Fruit fly (Drosophila melanogaster) whole organism, embryonic: ENCODE results near the gene CG34057.
A peak's percentile ranks its signal among the peaks of the same experiment; 100 is the strongest.

Experiments used
- Bdp1 ChIP-seq: fragments of 200-800 bp; sonication (Bioruptor generic); optimal IDR thresholded peaks from 3 replicates; lab custom pipeline; 2016; ENCODE audit warnings: missing biosample characterization, missing genetic modification characterization
- Bgb ChIP-seq: fragments of 200-800 bp; sonication (Bioruptor generic); IDR thresholded peaks from 2 replicates; pipeline ENCODE4 v1.3.6; 2022; ENCODE audit warnings: missing biosample characterization, missing genetic modification characterization; ENCODE audit not compliant: partially characterized antibody
- BtbVII ChIP-seq: fragments of 200-800 bp; sonication (Bioruptor generic); optimal IDR thresholded peaks from 3 replicates; lab custom pipeline; 2017; ENCODE audit warnings: missing biosample characterization, mild to moderate bottlenecking, missing genetic modification characterization
- CG11093 ChIP-seq: fragments of 200-800 bp; sonication (Bioruptor generic); IDR thresholded peaks from 3 replicates; pipeline ENCODE4 v1.3.6; 2022; ENCODE audit warnings: missing biosample characterization, missing genetic modification characterization
- CG14441 ChIP-seq: fragments of 200-800 bp; sonication (Bioruptor generic); IDR thresholded peaks from 2 replicates; pipeline ENCODE4 v1.3.6; 2022; ENCODE audit warnings: missing biosample characterization, missing genetic modification characterization
- CG14710 ChIP-seq: fragments of 200-800 bp; sonication (Bioruptor generic); optimal IDR thresholded peaks from 3 replicates; lab custom pipeline; 2019; ENCODE audit warnings: missing biosample characterization, mild to moderate bottlenecking, missing genetic modification characterization, moderate library complexity
- CG14860 ChIP-seq: fragments of 200-800 bp; sonication (Bioruptor generic); IDR thresholded peaks from 3 replicates; pipeline ENCODE4 v1.3.6; 2022; ENCODE audit warnings: missing biosample characterization, missing genetic modification characterization; ENCODE audit not compliant: partially characterized antibody
- CG15073 ChIP-seq: fragments of 200-800 bp; sonication (Bioruptor generic); optimal IDR thresholded peaks from 2 replicates; lab custom pipeline; 2016; ENCODE audit warnings: missing biosample characterization, missing genetic modification characterization
- CG17361 ChIP-seq: fragments of 200-800 bp; sonication (Bioruptor generic); IDR thresholded peaks from 3 replicates; pipeline ENCODE4 v1.3.6; 2022; ENCODE audit warnings: missing biosample characterization, missing genetic modification characterization
- CG17802 ChIP-seq: fragments of 200-800 bp; sonication (Bioruptor generic); optimal IDR thresholded peaks from 2 replicates; lab custom pipeline; 2018; ENCODE audit warnings: missing biosample characterization, mild to moderate bottlenecking, missing genetic modification characterization, moderate library complexity
- CG2202 ChIP-seq: fragments of 200-800 bp; sonication (Bioruptor generic); optimal IDR thresholded peaks from 2 replicates; lab custom pipeline; 2018; ENCODE audit warnings: missing biosample characterization, mild to moderate bottlenecking, missing genetic modification characterization
- CG2678 ChIP-seq: fragments of 200-800 bp; sonication (Bioruptor generic); optimal IDR thresholded peaks from 3 replicates; lab custom pipeline; 2019; ENCODE audit warnings: missing biosample characterization, mild to moderate bottlenecking, missing genetic modification characterization, moderate library complexity
- CG30403 ChIP-seq: fragments of 200-800 bp; sonication (Bioruptor generic); optimal IDR thresholded peaks from 3 replicates; lab custom pipeline; 2016; ENCODE audit warnings: missing biosample characterization, missing genetic modification characterization
- CG32772 ChIP-seq: fragments of 200-800 bp; sonication (Bioruptor generic); IDR thresholded peaks from 2 replicates; pipeline ENCODE4 v1.3.6; 2022; ENCODE audit warnings: missing biosample characterization, missing genetic modification characterization
- CG3838 ChIP-seq: fragments of 200-800 bp; sonication (Bioruptor generic); optimal IDR thresholded peaks from 3 replicates; lab custom pipeline; 2016; ENCODE audit warnings: missing biosample characterization, missing genetic modification characterization
- CG7786 ChIP-seq: fragments of 200-800 bp; sonication (Bioruptor generic); optimal IDR thresholded peaks from 2 replicates; lab custom pipeline; 2016; ENCODE audit warnings: missing biosample characterization, missing genetic modification characterization
- CG7963 ChIP-seq: fragments of 200-800 bp; sonication (Bioruptor generic); IDR thresholded peaks from 3 replicates; pipeline ENCODE4 v1.3.6; 2022; ENCODE audit warnings: missing biosample characterization, missing genetic modification characterization; ENCODE audit not compliant: partially characterized antibody
- CG8089 ChIP-seq: fragments of 200-800 bp; sonication (Bioruptor generic); optimal IDR thresholded peaks from 3 replicates; lab custom pipeline; 2016; ENCODE audit warnings: missing biosample characterization, missing genetic modification characterization
- CG8478 ChIP-seq: fragments of >200 bp; optimal IDR thresholded peaks from 2 replicates; lab custom pipeline; 2018
- CG9437 ChIP-seq: fragments of 200-800 bp; sonication (Bioruptor generic); optimal IDR thresholded peaks from 2 replicates; lab custom pipeline; 2018; ENCODE audit warnings: missing biosample characterization, mild to moderate bottlenecking, missing genetic modification characterization
- Dp ChIP-seq: fragments of 200-800 bp; sonication (Bioruptor generic); optimal IDR thresholded peaks from 2 replicates; lab custom pipeline; 2018; ENCODE audit warnings: missing biosample characterization, mild to moderate bottlenecking, missing genetic modification characterization, moderate library complexity
- Ets97D ChIP-seq: fragments of 200-800 bp; sonication (Bioruptor generic); optimal IDR thresholded peaks from 3 replicates; lab custom pipeline; 2016; ENCODE audit warnings: missing biosample characterization, missing genetic modification characterization
- Gug ChIP-seq: fragments of 200-800 bp; sonication (Bioruptor generic); IDR thresholded peaks from 4 replicates; pipeline ENCODE4 v1.3.6; 2022; ENCODE audit warnings: missing biosample characterization, missing genetic modification characterization
- Hmr ChIP-seq: fragments of 200-800 bp; sonication (Bioruptor generic); optimal IDR thresholded peaks from 3 replicates; lab custom pipeline; 2017; ENCODE audit warnings: mild to moderate bottlenecking, missing biosample characterization, missing genetic modification reagents, missing genetic modification characterization
- Hr78 ChIP-seq, 2 experiments: fragments of 200-800 bp in 1 of 2; fragments of >200 bp in 1 of 2; sonication (Bioruptor generic) in 1 of 2; optimal IDR thresholded peaks; 2 replicates each; lab custom pipeline; 2017 to 2019; ENCODE audit warnings: missing biosample characterization in 2 of 2, missing genetic modification characterization in 2 of 2, mild to moderate bottlenecking in 1 of 2, moderate library complexity in 1 of 2
- Kr ChIP-seq: fragments of 200-800 bp; sonication (Bioruptor generic); optimal IDR thresholded peaks from 2 replicates; lab custom pipeline; 2017; ENCODE audit warnings: missing biosample characterization, mild to moderate bottlenecking, missing genetic modification characterization
- Lhr ChIP-seq: fragments of 200-800 bp; sonication (Bioruptor generic); optimal IDR thresholded peaks from 3 replicates; lab custom pipeline; 2017; ENCODE audit warnings: mild to moderate bottlenecking, missing biosample characterization, missing genetic modification reagents, missing genetic modification characterization
- Lim3 ChIP-seq: fragments of 200-800 bp; sonication (Bioruptor generic); IDR thresholded peaks from 2 replicates; pipeline ENCODE4 v1.3.6; 2022; ENCODE audit warnings: missing biosample characterization, missing genetic modification characterization
- MTF-1 ChIP-seq: fragments of 200-800 bp; sonication (Bioruptor generic); optimal IDR thresholded peaks from 2 replicates; lab custom pipeline; 2018; ENCODE audit warnings: missing biosample characterization, mild to moderate bottlenecking, missing genetic modification characterization, borderline replicate concordance
- Nf-YA ChIP-seq: fragments of 200-800 bp; sonication (Bioruptor generic); IDR thresholded peaks from 2 replicates; pipeline ENCODE4 v1.3.6; 2022; ENCODE audit warnings: missing biosample characterization, missing genetic modification characterization
- Poxn ChIP-seq: fragments of 200-800 bp; sonication (Bioruptor generic); IDR thresholded peaks from 2 replicates; pipeline ENCODE4 v1.3.6; 2022; ENCODE audit warnings: missing biosample characterization, missing genetic modification characterization
- Side ChIP-seq: fragments of 200-800 bp; sonication (Bioruptor generic); optimal IDR thresholded peaks from 2 replicates; lab custom pipeline; 2016; ENCODE audit warnings: missing biosample characterization, missing genetic modification characterization
- Sin3A ChIP-seq: fragments of >200 bp; optimal IDR thresholded peaks from 2 replicates; lab custom pipeline; 2018
- TFAM ChIP-seq: fragments of 200-800 bp; sonication (Bioruptor generic); optimal IDR thresholded peaks from 2 replicates; lab custom pipeline; 2017; ENCODE audit warnings: missing biosample characterization, missing genetic modification characterization, inconsistent platforms
- bigmax ChIP-seq: fragments of 200-800 bp; sonication (Bioruptor generic); optimal IDR thresholded peaks from 2 replicates; lab custom pipeline; 2018; ENCODE audit warnings: missing biosample characterization, mild to moderate bottlenecking, missing genetic modification characterization
- bsh ChIP-seq, 2 experiments: fragments of 200-800 bp; sonication (Bioruptor generic); optimal IDR thresholded peaks; 2 replicates each; lab custom pipeline; 2017 to 2018; ENCODE audit warnings: mild to moderate bottlenecking in 2 of 2, missing biosample characterization in 2 of 2, missing genetic modification characterization in 2 of 2, moderate library complexity in 1 of 2
- cato ChIP-seq: fragments of 200-800 bp; sonication (Bioruptor generic); optimal IDR thresholded peaks from 2 replicates; lab custom pipeline; 2016; ENCODE audit warnings: missing biosample characterization, missing genetic modification characterization, borderline replicate concordance
- dati ChIP-seq: fragments of 200-800 bp; sonication (Bioruptor generic); IDR thresholded peaks from 2 replicates; pipeline ENCODE4 v1.3.6; 2022; ENCODE audit warnings: missing biosample characterization, missing genetic modification characterization
- gsb ChIP-seq: fragments of 200-800 bp; sonication (Bioruptor generic); IDR thresholded peaks from 2 replicates; pipeline ENCODE4 v1.3.6; 2022; ENCODE audit warnings: missing biosample characterization, missing genetic modification characterization
- ham ChIP-seq: fragments of 200-800 bp; sonication (Bioruptor generic); IDR thresholded peaks from 2 replicates; pipeline ENCODE4 v1.3.6; 2022; ENCODE audit warnings: missing biosample characterization, missing genetic modification characterization
- jing ChIP-seq: fragments of 200-800 bp; sonication (Bioruptor generic); optimal IDR thresholded peaks from 2 replicates; lab custom pipeline; 2018; ENCODE audit warnings: missing biosample characterization, mild to moderate bottlenecking, missing genetic modification characterization
- jumu ChIP-seq: fragments of 200-800 bp; sonication (Bioruptor generic); optimal IDR thresholded peaks from 3 replicates; lab custom pipeline; 2016; ENCODE audit warnings: missing biosample characterization, missing genetic modification characterization
- lmd ChIP-seq: fragments of 200-800 bp; sonication (Bioruptor generic); IDR thresholded peaks from 2 replicates; pipeline ENCODE4 v1.3.6; 2022; ENCODE audit warnings: missing biosample characterization, missing genetic modification characterization
- p53 ChIP-seq: fragments of 200-800 bp; sonication (Bioruptor generic); optimal IDR thresholded peaks from 2 replicates; lab custom pipeline; 2016; ENCODE audit warnings: missing biosample characterization, missing genetic modification characterization
- peb ChIP-seq: fragments of 200-800 bp; sonication (Bioruptor generic); IDR thresholded peaks from 2 replicates; pipeline ENCODE4 v1.3.6; 2022; ENCODE audit warnings: missing biosample characterization, missing genetic modification characterization
- pfk ChIP-seq: fragments of 200-800 bp; sonication (Bioruptor generic); optimal IDR thresholded peaks from 2 replicates; lab custom pipeline; 2018; ENCODE audit warnings: missing biosample characterization, mild to moderate bottlenecking, missing genetic modification characterization, moderate library complexity
- slou ChIP-seq: fragments of 200-800 bp; sonication (Bioruptor generic); optimal IDR thresholded peaks from 3 replicates; lab custom pipeline; 2016; ENCODE audit warnings: missing biosample characterization, missing genetic modification characterization
- tgo ChIP-seq: fragments of 200-800 bp; sonication (Bioruptor generic); IDR thresholded peaks from 3 replicates; pipeline ENCODE4 v1.3.6; 2022; ENCODE audit warnings: missing biosample characterization, missing genetic modification characterization
- tna ChIP-seq: fragments of 200-800 bp; sonication (Bioruptor generic); IDR thresholded peaks from 2 replicates; pipeline ENCODE4 v1.3.6; 2022; ENCODE audit warnings: missing biosample characterization, missing genetic modification characterization; ENCODE audit not compliant: partially characterized antibody

CG34057 gene

DNA sequence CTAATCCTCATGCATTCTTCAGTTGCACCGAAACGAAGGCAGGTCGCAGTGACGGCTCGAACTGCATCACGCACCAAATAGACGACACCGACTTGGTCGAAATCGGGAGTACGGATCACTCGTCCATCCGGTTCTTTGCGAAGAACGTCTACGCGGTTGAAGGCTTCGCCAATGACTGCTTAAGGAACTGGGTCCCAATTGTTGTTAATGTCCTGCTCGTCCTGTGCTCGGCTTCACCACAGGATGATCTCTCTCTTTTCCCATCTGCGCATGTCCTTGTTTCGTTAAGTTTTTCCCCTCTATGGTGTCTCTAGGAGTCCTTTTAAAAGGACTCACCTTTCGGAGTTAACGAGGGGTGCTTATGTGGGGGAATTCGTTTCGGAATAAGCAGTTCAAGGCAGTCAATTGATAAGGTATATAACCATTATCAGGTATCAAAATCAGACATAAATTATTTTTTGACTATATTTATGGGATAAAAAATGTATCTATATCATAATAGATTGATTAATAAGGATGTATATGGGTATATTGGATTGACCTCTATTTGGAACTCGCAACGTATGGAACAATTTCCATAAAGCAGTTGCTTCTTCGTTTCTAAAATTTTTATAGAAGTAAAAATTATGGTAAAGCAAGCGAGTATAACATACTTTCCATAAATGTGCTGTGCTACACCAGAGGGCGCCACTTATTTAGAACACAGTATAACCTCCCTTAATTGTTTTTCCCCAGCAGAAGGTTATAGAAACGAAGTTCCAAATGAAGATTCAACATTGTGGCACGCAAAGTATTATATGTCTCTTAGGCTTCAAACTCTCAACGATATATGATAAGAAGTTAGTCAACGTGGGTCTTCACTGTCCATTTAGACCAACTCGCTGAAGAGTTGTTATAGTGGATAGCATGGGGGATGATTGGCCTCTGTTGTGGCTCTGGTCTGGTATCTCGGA lies 39.8 kb upstream of the CG34057 start, which contains the start of gene dpr20 (continued):
- peak; percentile 74 for TF ChIP-seq BtbVII (GFP tag; lab: Kevin White, UChicago)
- no peak for TF ChIP-seq p53 (GFP tag; lab: Kevin White, UChicago)
- TF ChIP-seq dati (GFP tag; lab: Robert Waterston, UW) = peak; percentile 71
- no peak for TF ChIP-seq CG14860 (GFP tag; lab: Robert Waterston, UW)
- peak; percentile 69 for TF ChIP-seq CG7786
- TF ChIP-seq CG7963 (GFP tag; lab: Robert Waterston, UW) = no peak
- TF ChIP-seq Bgb = no peak
- no peak for TF ChIP-seq CG8478 (lab: Kevin White, UChicago)
- TF ChIP-seq CG9437 (GFP tag; lab: Kevin White, UChicago) = peak; percentile 32
- TF ChIP-seq bsh (GFP tag; optimal IDR thresholded peaks at IDR 0.05; lab: Kevin White, UChicago) = peak; percentile 8 to 74
- TF ChIP-seq Hmr (GFP tag; lab: Kevin White, UChicago) = peak; percentile 74
- TF ChIP-seq CG8089 (GFP tag; lab: Kevin White, UChicago) = peak; percentile 7
- TF ChIP-seq peb (GFP tag; lab: Robert Waterston, UW) = peak; percentile 80
- no peak for TF ChIP-seq Sin3A
- peak; percentile 3 for TF ChIP-seq Lhr
- no peak for TF ChIP-seq TFAM (GFP tag; lab: Kevin White, UChicago)
- TF ChIP-seq CG14441 = peak; percentile 87
- TF ChIP-seq CG17361 (GFP tag; lab: Robert Waterston, UW) = peak; percentile 55; the same call in 1 of the 3 replicates
- peak; percentile 39 for TF ChIP-seq CG17802
- peak; percentile 65 for TF ChIP-seq CG30403 (GFP tag; lab: Kevin White, UChicago)
- TF ChIP-seq CG14710 = peak; percentile 19
- TF ChIP-seq Gug (GFP tag; lab: Robert Waterston, UW) = peak; percentile 93
- TF ChIP-seq CG15073 = no peak
- TF ChIP-seq Ets97D (GFP tag; lab: Kevin White, UChicago) = peak; percentile 35
- TF ChIP-seq Nf-YA (GFP tag; lab: Robert Waterston, UW) = peak; percentile 63; the same call in 1 of the 2 replicates
- peak; percentile 45 for TF ChIP-seq Bdp1 (GFP tag; lab: Kevin White, UChicago)
- TF ChIP-seq Lim3 = no peak
- peak; percentile 86 for TF ChIP-seq CG32772
- no peak for TF ChIP-seq cato (GFP tag; lab: Kevin White, UChicago)
- TF ChIP-seq lmd (GFP tag; lab: Robert Waterston, UW) = peak; percentile 91
- no peak for TF ChIP-seq Kr (GFP tag; lab: Kevin White, UChicago)
- TF ChIP-seq jumu (GFP tag; lab: Kevin White, UChicago) = peak; percentile 64
- TF ChIP-seq Poxn (GFP tag; lab: Robert Waterston, UW) = peak; percentile 70
- peak; percentile 87 for TF ChIP-seq tgo (GFP tag; lab: Robert Waterston, UW)
- TF ChIP-seq jing (GFP tag; lab: Kevin White, UChicago) = peak; percentile 26
- no peak for TF ChIP-seq CG3838 (GFP tag; lab: Kevin White, UChicago)
- peak; percentile 10 for TF ChIP-seq CG2202 (tag; lab: Kevin White, UChicago)
- peak; percentile 38 for TF ChIP-seq MTF-1 (GFP tag; lab: Kevin White, UChicago)
- TF ChIP-seq pfk (GFP tag; lab: Kevin White, UChicago) = no peak
- peak; percentile 7 for TF ChIP-seq bigmax (GFP tag; lab: Kevin White, UChicago)
- peak; percentile 45 for TF ChIP-seq slou (GFP tag; lab: Kevin White, UChicago)
- no peak for TF ChIP-seq ham (GFP tag; lab: Robert Waterston, UW)
- no peak for TF ChIP-seq tna (GFP tag; lab: Robert Waterston, UW)
- peak; percentile 85 for TF ChIP-seq CG11093
- no peak for TF ChIP-seq Hr78 (GFP tag; optimal IDR thresholded peaks at IDR 0.05; lab: Kevin White, UChicago)
- peak; percentile 76 for TF ChIP-seq Side (GFP tag; lab: Kevin White, UChicago)
- TF ChIP-seq CG2678 (tag; lab: Kevin White, UChicago) = peak; percentile 82
- TF ChIP-seq gsb (GFP tag; lab: Robert Waterston, UW) = peak; percentile 83
- no peak for TF ChIP-seq Dp (GFP tag; lab: Kevin White, UChicago)
